Fruit fly (Drosophila melanogaster): Measurements from ENCODE around the gene CG12170.

The CG12170 gene

dm6 chr3R:5587863-5588519 lies 49.0 kb upstream of the CG12170 start, which contains the start of gene CG2926 (continued):
- TF ChIP-seq Hsf (GFP tag; optimal IDR thresholded peaks at IDR 0.05) (peak; percentile 47), cwo (GFP tag; optimal IDR thresholded peaks at IDR 0.05) (no peak), CG4424 (GFP tag; optimal IDR thresholded peaks at IDR 0.05) (no peak), CG9817 (tag; optimal IDR thresholded peaks at IDR 0.05) (no peak), pho (GFP tag; optimal IDR thresholded peaks at IDR 0.05) (peak; percentile 60), CG3838 (GFP tag; optimal IDR thresholded peaks at IDR 0.05) (no peak), Pdp1 (GFP tag; optimal IDR thresholded peaks at IDR 0.05) (peak in 1 of 2 experiments; percentile 26), CG6813 (GFP tag; optimal IDR thresholded peaks at IDR 0.05) (no peak), caup (GFP tag; optimal IDR thresholded peaks at IDR 0.05; ENCODE audit: severe bottlenecking) (peak; percentile 9), CG12391 (tag; optimal IDR thresholded peaks at IDR 0.05) (no peak), eve (GFP tag; optimal IDR thresholded peaks at IDR 0.05) (no peak), toy (GFP tag; IDR thresholded peaks at IDR 0.05) (no peak), HmgD (GFP tag; optimal IDR thresholded peaks at IDR 0.05) (peak; percentile 41), Mad (GFP tag; optimal IDR thresholded peaks at IDR 0.05) (peak; percentile 47), crc (GFP tag; optimal IDR thresholded peaks at IDR 0.05) (no peak), CG43689 (GFP tag; IDR thresholded peaks at IDR 0.05) (no peak), gro (GFP tag; optimal IDR thresholded peaks at IDR 0.05) (no peak), Eip74EF (GFP tag; optimal IDR thresholded peaks at IDR 0.05) (no peak), CG17359 (tag; optimal IDR thresholded peaks at IDR 0.05) (no peak), nerfin-1 (tag; optimal IDR thresholded peaks at IDR 0.05) (no peak), CG9437 (GFP tag; optimal IDR thresholded peaks at IDR 0.05) (peak; percentile 40), C15 (GFP tag; IDR thresholded peaks at IDR 0.05) (no peak), CG17328 (GFP tag; IDR thresholded peaks at IDR 0.05) (no peak), Xrp1 (GFP tag; IDR thresholded peaks at IDR 0.05) (0 out of 2 replicates have a peak, but pooled peaks have one; percentile 15), ATbp (GFP tag; optimal IDR thresholded peaks at IDR 0.05) (no peak), CG15514 (GFP tag; optimal IDR thresholded peaks at IDR 0.05) (peak; percentile 63), eyg (GFP tag; optimal IDR thresholded peaks at IDR 0.05) (no peak), CkIIα-i1 (GFP tag; IDR thresholded peaks at IDR 0.05) (no peak), Sin3A (optimal IDR thresholded peaks at IDR 0.05) (peak; percentile 45), CG18764 (GFP tag; optimal IDR thresholded peaks at IDR 0.05) (no peak), chm (GFP tag; IDR thresholded peaks at IDR 0.05) (peak; percentile 55), CG11696 (GFP tag; IDR thresholded peaks at IDR 0.05) (no peak), CG31441 (GFP tag; IDR thresholded peaks at IDR 0.05) (no peak), Ada2b (GFP tag; IDR thresholded peaks at IDR 0.05) (0 out of 2 replicates have a peak, but pooled peaks have one; percentile 5), Dek (tag; optimal IDR thresholded peaks at IDR 0.05) (no peak), CG14441 (GFP tag; IDR thresholded peaks at IDR 0.05) (0 out of 2 replicates have a peak, but pooled peaks have one; percentile 18), CG33557 (GFP tag; optimal IDR thresholded peaks at IDR 0.05) (no peak), Ets65A (GFP tag) (peak; percentile 93), CG6791 (GFP tag; IDR thresholded peaks at IDR 0.05; ENCODE audit: partially characterized antibody) (peak; percentile 94), da (GFP tag; optimal IDR thresholded peaks at IDR 0.05) (no peak), disco-r (GFP tag; optimal IDR thresholded peaks at IDR 0.05) (no peak), CG6254 (GFP tag; optimal IDR thresholded peaks at IDR 0.05) (peak; percentile 54), knrl (GFP tag; IDR thresholded peaks at IDR 0.05; ENCODE audit: partially characterized antibody) (peak; percentile 89), jigr1 (GFP tag; IDR thresholded peaks at IDR 0.05) (no peak), CTCF (GFP tag; optimal IDR thresholded peaks at IDR 0.05) (no peak), danr (GFP tag; IDR thresholded peaks at IDR 0.05) (no peak), sob (GFP tag; IDR thresholded peaks at IDR 0.05) (peak; percentile 55; the same call in 1 of the 2 replicates), abd-A (tag; optimal IDR thresholded peaks at IDR 0.05) (no peak), wor (GFP tag; IDR thresholded peaks at IDR 0.05) (no peak), Ets97D (GFP tag; optimal IDR thresholded peaks at IDR 0.05) (peak; percentile 55), Nf-YC (tag; optimal IDR thresholded peaks at IDR 0.05) (no peak)
